Fruit fly (Drosophila melanogaster): ENCODE data around the gene Sse.
A peak's percentile ranks its signal among the peaks of the same experiment; 100 is the strongest.

The Sse gene

DNA sequence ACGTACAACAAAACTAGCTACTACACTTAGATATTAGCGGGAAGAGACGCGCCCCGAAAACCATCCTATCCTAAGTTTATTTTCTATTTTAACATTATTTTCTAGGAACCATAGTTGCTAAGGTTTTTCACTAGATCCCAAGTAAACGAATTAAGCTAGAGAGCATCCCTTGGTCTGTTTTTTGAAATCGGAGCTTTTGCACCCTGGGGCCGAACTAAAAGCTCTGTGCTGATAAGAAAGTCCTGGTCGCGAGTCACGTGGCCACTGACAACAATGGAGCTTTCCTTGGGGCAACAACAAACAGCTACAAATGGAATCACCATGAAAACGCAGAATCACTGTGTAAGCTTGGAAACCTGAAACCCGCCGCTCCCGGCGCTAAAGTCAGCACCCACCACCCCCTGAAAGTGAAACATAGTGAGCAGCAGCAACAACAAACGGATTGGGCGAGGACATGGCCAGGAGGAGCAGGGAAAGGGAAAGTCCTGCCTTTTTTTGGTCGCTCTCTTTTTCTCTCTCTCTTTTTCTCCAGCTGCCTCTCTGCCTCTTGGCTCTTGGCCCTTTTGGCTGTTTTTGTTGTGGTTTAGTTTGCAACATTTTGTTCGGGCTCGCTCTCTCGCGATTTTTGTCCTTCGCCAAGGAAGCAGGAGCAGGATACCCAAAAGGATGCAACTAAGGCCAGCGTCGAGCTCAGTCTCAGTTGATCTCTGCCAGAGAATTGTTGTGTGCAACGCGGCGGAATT is 4.7 kb downstream of the Sse start, which contains the start of gene sif:
TSS of gene sif (plus strand) at position 693 of the 743 bp plus-strand sequence.
- no peak for TF ChIP-seq dl (GFP tag; optimal IDR thresholded peaks at IDR 0.05; ENCODE audit: insufficient read depth in 1 of 2, partially characterized antibody in 2 of 2)
- TF ChIP-seq Mio (GFP tag; optimal IDR thresholded peaks at IDR 0.05), result no peak
- no peak for TF ChIP-seq dmrt93B (GFP tag; optimal IDR thresholded peaks at IDR 0.05)

DNA sequence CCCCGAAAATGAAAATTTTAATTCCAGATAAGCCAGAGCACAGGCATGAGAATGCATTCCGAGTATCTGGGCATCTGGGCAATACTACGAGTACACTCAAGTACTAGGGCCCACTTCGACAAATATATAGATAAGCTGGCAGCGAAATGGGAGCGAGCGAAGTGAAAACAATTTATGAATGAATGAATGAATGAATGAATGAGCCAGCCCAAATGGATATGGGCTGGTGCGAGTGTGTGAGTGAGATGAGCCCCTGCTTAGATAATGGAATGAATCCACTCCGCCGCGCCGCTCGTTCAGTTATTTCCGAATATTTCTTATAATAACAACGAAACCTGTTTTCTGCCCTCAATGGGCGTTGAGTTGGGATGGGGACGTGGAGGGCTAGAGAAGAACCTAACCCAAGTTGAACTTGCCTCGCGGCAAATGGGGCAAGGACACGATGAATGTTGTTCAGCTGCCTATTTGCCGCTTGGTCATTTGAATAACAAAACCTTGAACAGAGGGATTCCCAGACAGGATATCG is 6.2 kb downstream of the Sse start:
- TF ChIP-seq sv (GFP tag; optimal IDR thresholded peaks at IDR 0.05), result no peak
- TF ChIP-seq br (GFP tag; optimal IDR thresholded peaks at IDR 0.05), result no peak
- TF ChIP-seq Hnf4 (GFP tag; optimal IDR thresholded peaks at IDR 0.05), result no peak
- TF ChIP-seq Rel (GFP tag; optimal IDR thresholded peaks at IDR 0.05), result no peak
- no peak for TF ChIP-seq Rel (tag; optimal IDR thresholded peaks at IDR 0.05)
- TF ChIP-seq Myc (optimal IDR thresholded peaks at IDR 0.05), result no peak
- no peak for TF ChIP-seq Jra (GFP tag; optimal IDR thresholded peaks at IDR 0.05)
- TF ChIP-seq Dfd (GFP tag; optimal IDR thresholded peaks at IDR 0.05), result no peak
- no peak for TF ChIP-seq N (GFP tag; optimal IDR thresholded peaks at IDR 0.05)
- no peak for TF ChIP-seq ey (GFP tag; optimal IDR thresholded peaks at IDR 0.05)
- no peak for TF ChIP-seq psq (GFP tag; optimal IDR thresholded peaks at IDR 0.05)
- no peak for TF ChIP-seq lola (GFP tag; optimal IDR thresholded peaks at IDR 0.05)
- TF ChIP-seq dsf (GFP tag; optimal IDR thresholded peaks at IDR 0.05; ENCODE audit: borderline replicate concordance), result no peak
- TF ChIP-seq pan (optimal IDR thresholded peaks at IDR 0.05), result no peak
- TF ChIP-seq Mio (GFP tag; optimal IDR thresholded peaks at IDR 0.05), result no peak
- no peak for TF ChIP-seq sage (GFP tag; optimal IDR thresholded peaks at IDR 0.05)
- TF ChIP-seq Hr83 (GFP tag; optimal IDR thresholded peaks at IDR 0.05; ENCODE audit: poor library complexity, severe bottlenecking), result no peak
- no peak for TF ChIP-seq CG9705 (GFP tag; optimal IDR thresholded peaks at IDR 0.05)

DNA sequence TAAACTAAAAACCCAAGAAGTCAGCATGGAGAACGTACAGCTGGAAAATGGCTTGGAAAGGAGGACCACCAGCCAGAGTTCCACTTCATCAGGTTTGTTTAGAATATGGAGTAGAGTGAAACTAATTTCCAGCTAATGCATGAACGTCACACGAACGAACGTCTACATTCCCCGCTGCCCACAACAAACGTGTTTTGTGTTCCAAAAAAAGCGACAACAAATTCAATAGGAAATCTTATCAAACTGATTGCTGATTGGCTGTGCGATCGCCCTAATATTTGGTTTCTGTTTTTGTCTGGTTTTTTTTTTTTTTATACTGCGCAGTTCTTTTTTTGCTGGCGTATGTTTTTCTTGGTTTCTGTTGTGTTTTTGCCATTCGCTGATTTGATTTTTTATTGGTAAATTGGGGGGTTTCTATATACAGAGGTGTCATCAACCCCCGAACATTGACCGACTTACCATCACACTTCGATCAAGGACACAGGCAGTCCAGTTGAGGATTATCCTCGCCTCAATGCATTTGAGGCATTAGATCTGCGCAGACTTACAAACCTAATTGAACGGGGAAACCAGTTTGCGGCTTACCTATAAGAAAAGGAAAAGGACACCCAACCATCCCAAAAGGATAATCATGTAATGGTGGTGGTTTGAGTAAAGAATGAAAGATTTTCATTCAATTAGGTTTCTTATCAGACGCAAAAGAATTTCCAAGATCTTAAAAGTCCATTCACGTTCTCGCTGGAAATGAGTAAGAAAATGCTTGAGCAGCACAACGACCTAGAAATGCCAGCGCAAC is 6.9 kb downstream of the Sse start:
- peak; percentile 48 for TF ChIP-seq psq (GFP tag; optimal IDR thresholded peaks at IDR 0.05)
- TF ChIP-seq Abd-B (GFP tag; optimal IDR thresholded peaks at IDR 0.05), result no peak
- TF ChIP-seq Jra (GFP tag; optimal IDR thresholded peaks at IDR 0.05), result no peak
- TF ChIP-seq Rel (GFP tag; optimal IDR thresholded peaks at IDR 0.05), result no peak
- TF ChIP-seq Rel (tag; optimal IDR thresholded peaks at IDR 0.05), result peak; percentile 84
- TF ChIP-seq CrebA (GFP tag; optimal IDR thresholded peaks at IDR 0.05; ENCODE audit: borderline replicate concordance), result peak; percentile 4

DNA sequence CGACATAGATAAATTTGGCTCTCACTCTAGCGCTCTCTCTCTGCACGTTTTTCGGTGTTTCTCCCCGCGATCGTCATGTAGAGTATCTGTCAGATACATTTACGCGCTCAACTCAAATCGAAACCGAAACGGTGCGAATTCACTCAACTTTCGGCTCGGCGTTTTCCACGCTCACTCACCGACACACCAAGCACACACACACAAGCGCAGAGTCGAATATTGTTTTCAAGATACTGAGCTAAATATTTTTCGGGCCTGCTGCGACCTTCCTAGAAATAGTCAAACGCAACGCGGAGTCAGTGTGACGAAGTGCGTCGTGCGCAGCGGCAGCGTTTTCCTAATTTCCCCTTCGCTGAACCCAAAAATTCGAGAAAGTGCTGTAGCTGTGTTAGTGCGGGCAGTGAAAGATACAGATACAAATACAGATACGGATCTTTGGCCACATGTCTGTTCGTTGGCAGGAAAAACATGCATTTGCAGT is 7.6 kb downstream of the Sse start, which contains the start of gene lin-28:
TSS of gene lin-28 (plus strand) at position 279 of the 481 bp plus-strand sequence.
- TF ChIP-seq sage (GFP tag; optimal IDR thresholded peaks at IDR 0.05) (no peak), Vsx2 (GFP tag; optimal IDR thresholded peaks at IDR 0.05; ENCODE audit: partially characterized antibody) (no peak), Myc (optimal IDR thresholded peaks at IDR 0.05) (no peak), jim (GFP tag; optimal IDR thresholded peaks at IDR 0.05) (no peak), CG32264 (GFP tag; optimal IDR thresholded peaks at IDR 0.05) (no peak)

DNA sequence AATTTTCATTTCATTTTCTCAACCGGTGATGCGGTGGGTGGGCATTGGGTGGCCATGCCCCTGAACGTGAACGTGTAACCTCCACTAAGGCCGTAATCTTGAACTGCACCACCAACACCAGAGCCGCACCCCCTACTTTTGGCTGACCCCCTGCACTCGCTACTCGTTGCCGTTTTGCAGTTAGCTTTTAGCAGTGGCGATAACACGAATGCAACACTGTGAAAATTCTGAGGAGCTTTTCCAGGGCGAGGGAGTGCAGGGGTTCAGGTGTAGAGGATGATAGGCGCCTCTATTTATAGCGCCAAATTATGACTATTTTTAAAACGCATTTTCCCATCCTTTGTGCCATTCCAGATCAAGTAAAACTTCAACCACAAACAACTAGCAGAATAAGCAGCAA is 18.3 kb downstream of the Sse start:
- TF ChIP-seq Dfd (GFP tag; optimal IDR thresholded peaks at IDR 0.05), result no peak

DNA sequence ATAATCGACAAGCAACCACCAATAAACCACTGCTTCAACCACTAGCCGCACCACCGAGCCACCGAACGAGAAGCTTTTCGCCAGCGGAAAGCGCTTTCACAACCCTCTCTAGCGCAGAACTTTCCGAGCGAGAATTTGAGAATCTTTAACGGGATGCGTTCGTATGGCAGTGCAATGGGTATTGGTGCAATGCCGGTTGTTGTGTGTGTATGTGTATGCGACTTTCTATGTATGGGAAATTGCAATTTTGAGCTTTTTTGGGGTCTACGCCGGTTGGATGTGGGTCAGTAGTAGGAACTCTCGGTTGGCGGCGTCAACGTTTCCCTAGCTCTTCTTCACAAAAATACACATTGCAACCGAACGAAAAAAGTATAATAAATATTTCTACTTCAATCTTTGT is 19.2 kb downstream of the Sse start:
- no peak for TF ChIP-seq CrebA (GFP tag; optimal IDR thresholded peaks at IDR 0.05; ENCODE audit: borderline replicate concordance)
- TF ChIP-seq Jra (GFP tag; optimal IDR thresholded peaks at IDR 0.05), result no peak
- TF ChIP-seq OdsH (GFP tag; optimal IDR thresholded peaks at IDR 0.05), result no peak
- no peak for TF ChIP-seq lola (GFP tag; optimal IDR thresholded peaks at IDR 0.05)
- no peak for TF ChIP-seq HLH106 (tag; optimal IDR thresholded peaks at IDR 0.05)
- TF ChIP-seq Myc (optimal IDR thresholded peaks at IDR 0.05), result no peak
- no peak for TF ChIP-seq h (GFP tag; optimal IDR thresholded peaks at IDR 0.05)
- TF ChIP-seq usp (GFP tag; optimal IDR thresholded peaks at IDR 0.05), result no peak
- TF ChIP-seq sv (GFP tag; optimal IDR thresholded peaks at IDR 0.05), result no peak
- no peak for TF ChIP-seq dmrt93B (GFP tag; optimal IDR thresholded peaks at IDR 0.05)
- TF ChIP-seq CG9705 (GFP tag; optimal IDR thresholded peaks at IDR 0.05), result no peak
- no peak for TF ChIP-seq Abd-B (GFP tag; optimal IDR thresholded peaks at IDR 0.05)
- TF ChIP-seq dsf (GFP tag; optimal IDR thresholded peaks at IDR 0.05; ENCODE audit: borderline replicate concordance), result no peak
- TF ChIP-seq rgr (GFP tag; optimal IDR thresholded peaks at IDR 0.05), result no peak
- no peak for TF ChIP-seq sage (GFP tag; optimal IDR thresholded peaks at IDR 0.05)
- TF ChIP-seq Dif (GFP tag; optimal IDR thresholded peaks at IDR 0.05; ENCODE audit: partially characterized antibody), result no peak
- no peak for TF ChIP-seq ey (GFP tag; optimal IDR thresholded peaks at IDR 0.05)
- TF ChIP-seq dl (GFP tag; optimal IDR thresholded peaks at IDR 0.05; ENCODE audit: insufficient read depth in 1 of 2, partially characterized antibody in 2 of 2), result no peak
